Worm (Caenorhabditis elegans) whole organism, early embryonic: ENCODE results near the gene R11G11.16.

Experiments used
- B0310.2 ChIP-seq: sonication (generic microtip); optimal IDR thresholded peaks from 2 replicates; lab custom pipeline; 2016; ENCODE audit warnings: mild to moderate bottlenecking, missing genetic modification characterization, missing compliant biosample characterization
- F13C5.2 ChIP-seq: sonication (generic microtip); optimal IDR thresholded peaks from 2 replicates; lab custom pipeline; 2017; ENCODE audit warnings: mild to moderate bottlenecking, missing genetic modification characterization, inconsistent platforms, missing compliant biosample characterization
- aly-1 ChIP-seq: sonication (generic microtip); optimal IDR thresholded peaks from 2 replicates; lab custom pipeline; 2016; ENCODE audit warnings: missing genetic modification characterization, missing compliant biosample characterization
- ama-1 ChIP-seq: fragments of 150-350 bp; optimal IDR thresholded peaks from 2 replicates; lab custom pipeline; 2014
- ceh-13 ChIP-seq: fragments of 200-800 bp; sonication (Bioruptor generic); optimal IDR thresholded peaks from 2 replicates; lab custom pipeline; 2018; ENCODE audit warnings: mild to moderate bottlenecking, missing genetic modification characterization, missing compliant biosample characterization
- ceh-36 ChIP-seq: sonication (generic microtip); optimal IDR thresholded peaks from 2 replicates; lab custom pipeline; 2016; ENCODE audit warnings: missing genetic modification characterization, inconsistent platforms, missing compliant biosample characterization
- ets-7 ChIP-seq: sonication (generic microtip); optimal IDR thresholded peaks from 2 replicates; lab custom pipeline; 2016; ENCODE audit warnings: missing genotype, missing genetic modification characterization, missing compliant biosample characterization
- flt-1 ChIP-seq: fragments of 200-800 bp; sonication (Bioruptor generic); IDR thresholded peaks from 2 replicates; pipeline ENCODE4 v1.3.6; 2022; ENCODE audit warnings: missing genetic modification characterization, missing compliant biosample characterization
- hmbx-1 ChIP-seq: sonication (generic microtip); optimal IDR thresholded peaks from 2 replicates; lab custom pipeline; 2016; ENCODE audit warnings: mild to moderate bottlenecking, missing genetic modification characterization, missing compliant biosample characterization
- hmg-4 ChIP-seq: fragments of 200-800 bp; sonication (Bioruptor generic); optimal IDR thresholded peaks from 2 replicates; lab custom pipeline; 2018; ENCODE audit warnings: mild to moderate bottlenecking, missing genetic modification characterization, missing compliant biosample characterization
- hnd-1 ChIP-seq: sonication (generic microtip); optimal IDR thresholded peaks from 2 replicates; lab custom pipeline; 2016; ENCODE audit warnings: missing genetic modification characterization, missing compliant biosample characterization
- pes-1 ChIP-seq: fragments of 200-800 bp; sonication (Bioruptor generic); IDR thresholded peaks from 2 replicates; pipeline ENCODE4 v1.3.6; 2022; ENCODE audit warnings: missing genetic modification reagents, missing genetic modification characterization, missing compliant biosample characterization
- scrt-1 ChIP-seq: fragments of 200-800 bp; sonication (Bioruptor generic); IDR thresholded peaks from 2 replicates; pipeline ENCODE4 v1.3.6; 2022; ENCODE audit warnings: missing genetic modification characterization, missing compliant biosample characterization
- sea-1 ChIP-seq: fragments of 200-800 bp; sonication (Bioruptor generic); conservative IDR thresholded peaks from 2 replicates; pipeline ENCODE4 v1.3.6; 2022; ENCODE audit warnings: missing genetic modification characterization, missing compliant biosample characterization
- tbx-11 ChIP-seq: fragments of 200-800 bp; sonication (Bioruptor generic); IDR thresholded peaks from 2 replicates; pipeline ENCODE4 v1.3.6; 2022; ENCODE audit warnings: missing genetic modification characterization, missing compliant biosample characterization
- tbx-37 ChIP-seq: fragments of 200-800 bp; sonication (Bioruptor generic); conservative IDR thresholded peaks from 2 replicates; pipeline ENCODE4 v1.3.6; 2022; ENCODE audit warnings: missing genetic modification reagents, missing genetic modification characterization, missing compliant biosample characterization
- tra-4 ChIP-seq: sonication (generic microtip); optimal IDR thresholded peaks from 2 replicates; lab custom pipeline; 2017; ENCODE audit warnings: missing genetic modification characterization, missing compliant biosample characterization

Gene R11G11.16

DNA sequence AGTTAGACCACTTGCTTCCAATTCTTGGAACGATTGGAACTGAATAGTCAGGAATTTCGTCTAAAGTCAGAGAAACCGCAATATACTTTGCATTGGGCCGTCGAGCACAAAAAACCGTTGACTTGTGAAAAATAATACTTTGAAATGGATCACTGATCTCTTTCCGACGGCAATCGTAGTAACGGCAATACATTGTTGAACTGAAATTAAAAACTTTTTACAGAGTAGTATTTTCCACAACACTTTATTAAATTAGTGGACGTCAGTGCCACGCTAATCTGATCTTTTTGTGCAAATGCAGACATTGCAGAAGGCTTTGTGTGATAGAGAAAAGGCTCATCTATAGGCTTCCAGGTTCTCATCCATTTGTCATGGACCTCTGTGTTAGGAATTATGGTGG lies 27.5 kb upstream of the R11G11.16 start:
- TF ChIP-seq flt-1 (no peak), hnd-1 (no peak), sea-1 (GFP tag; lab: Robert Waterston, UW) (no peak), tra-4 (tag; lab: Kevin White, UChicago) (no peak), aly-1 (no peak), F13C5.2 (tag; lab: Kevin White, UChicago) (no peak), ceh-36 (tag; lab: Kevin White, UChicago) (no peak), ama-1 (lab: Kevin White, UChicago) (no peak), B0310.2 (tag; lab: Kevin White, UChicago) (no peak), hmbx-1 (tag; lab: Kevin White, UChicago) (no peak), ceh-13 (GFP tag; lab: Kevin White, UChicago) (no peak), ets-7 (tag; lab: Kevin White, UChicago) (no peak), tbx-11 (GFP tag; lab: Robert Waterston, UW) (no peak), scrt-1 (GFP tag; lab: Robert Waterston, UW) (no peak), tbx-37 (GFP tag; lab: Robert Waterston, UW) (no peak), pes-1 (GFP tag; lab: Robert Waterston, UW) (no peak), hmg-4 (GFP tag; lab: Kevin White, UChicago) (no peak)

DNA sequence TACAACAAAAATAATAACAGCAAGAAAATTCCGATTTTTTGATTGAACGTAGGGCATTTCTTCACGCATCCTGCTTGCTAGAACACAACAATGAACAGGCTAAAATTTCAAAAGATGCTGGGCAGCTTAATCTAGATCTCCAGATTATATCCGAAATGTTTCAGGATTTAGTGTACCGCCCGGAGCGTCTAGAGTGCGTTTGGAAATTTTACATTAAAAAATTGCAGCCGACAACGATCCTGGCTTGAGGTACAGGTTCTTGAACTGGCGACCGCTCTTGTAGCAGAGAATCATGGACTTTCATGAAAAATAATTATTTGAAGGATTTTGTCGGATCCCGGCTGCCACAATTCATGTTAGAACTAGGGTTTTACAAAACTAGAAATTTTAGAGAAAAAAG lies 23.0 kb upstream of the R11G11.16 start, which contains the start of gene C14C6.6:
Gene C14C6.6, minus strand, starts transcription at position 101 of the 400 bp plus-strand sequence.
- TF ChIP-seq scrt-1 (GFP tag; lab: Robert Waterston, UW) (no peak), sea-1 (GFP tag; lab: Robert Waterston, UW) (no peak), flt-1 (no peak), B0310.2 (tag; lab: Kevin White, UChicago) (no peak), ceh-36 (tag; lab: Kevin White, UChicago) (no peak), ceh-13 (GFP tag; lab: Kevin White, UChicago) (no peak), aly-1 (no peak), hmbx-1 (tag; lab: Kevin White, UChicago) (no peak), ets-7 (tag; lab: Kevin White, UChicago) (no peak), tbx-37 (GFP tag; lab: Robert Waterston, UW) (no peak), ama-1 (lab: Kevin White, UChicago) (no peak), tbx-11 (GFP tag; lab: Robert Waterston, UW) (no peak), pes-1 (GFP tag; lab: Robert Waterston, UW) (no peak), F13C5.2 (tag; lab: Kevin White, UChicago) (no peak), hnd-1 (no peak), tra-4 (tag; lab: Kevin White, UChicago) (no peak), hmg-4 (GFP tag; lab: Kevin White, UChicago) (no peak)

DNA sequence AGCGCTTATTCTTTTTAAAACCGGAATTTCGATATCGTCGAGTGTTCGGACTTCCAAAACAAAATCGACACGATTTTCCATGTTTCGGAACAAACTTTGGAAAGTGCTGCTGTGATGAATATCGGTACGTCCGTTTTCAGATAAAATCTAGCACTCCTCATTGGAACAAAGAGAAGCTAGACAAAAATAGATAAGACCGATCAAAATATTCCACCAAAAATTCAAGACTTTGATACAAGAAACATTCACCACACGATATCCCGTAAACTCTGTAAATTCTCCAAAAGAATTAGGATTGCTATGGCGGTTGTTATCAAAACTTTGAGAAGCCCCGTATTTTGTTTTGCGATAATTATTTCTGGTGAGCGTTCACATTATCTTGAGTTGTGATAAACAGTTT lies 18.2 kb upstream of the R11G11.16 start, which contains the start of gene C14C6.3:
Gene C14C6.3, plus strand, starts transcription at position 301 of the 400 bp plus-strand sequence.
- no peak for TF ChIP-seq hmbx-1 (tag; lab: Kevin White, UChicago)
- TF ChIP-seq pes-1 (GFP tag; lab: Robert Waterston, UW): no peak
- TF ChIP-seq tra-4 (tag; lab: Kevin White, UChicago): no peak
- no peak for TF ChIP-seq B0310.2 (tag; lab: Kevin White, UChicago)
- TF ChIP-seq tbx-37 (GFP tag; lab: Robert Waterston, UW): no peak
- no peak for TF ChIP-seq hmg-4 (GFP tag; lab: Kevin White, UChicago)
- TF ChIP-seq ets-7 (tag; lab: Kevin White, UChicago): no peak
- TF ChIP-seq ceh-13 (GFP tag; lab: Kevin White, UChicago): no peak
- TF ChIP-seq ama-1 (lab: Kevin White, UChicago): no peak
- TF ChIP-seq flt-1: no peak
- TF ChIP-seq tbx-11 (GFP tag; lab: Robert Waterston, UW): no peak
- TF ChIP-seq ceh-36 (tag; lab: Kevin White, UChicago): no peak
- TF ChIP-seq sea-1 (GFP tag; lab: Robert Waterston, UW): no peak

DNA sequence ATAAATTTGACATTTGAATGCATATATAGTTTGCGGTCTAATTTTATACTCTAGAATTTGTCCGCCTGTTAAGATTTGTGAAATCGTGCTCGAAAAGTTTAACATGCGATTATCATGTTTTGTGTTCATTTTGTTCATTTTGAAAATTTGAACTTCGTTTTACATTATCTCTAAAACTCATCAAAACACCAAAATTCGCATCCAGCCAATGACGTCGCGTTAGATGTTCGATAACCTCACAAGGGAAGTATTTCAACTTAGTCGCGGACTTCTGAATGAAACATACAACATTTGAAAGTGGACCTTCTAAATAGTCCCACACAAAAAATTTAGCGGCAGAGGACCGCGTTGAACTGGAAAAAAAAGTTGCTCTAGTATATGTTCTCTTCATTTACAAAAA lies 16.5 kb upstream of the R11G11.16 start:
- no peak for TF ChIP-seq tbx-11 (GFP tag; lab: Robert Waterston, UW)
- no peak for TF ChIP-seq hnd-1
- no peak for TF ChIP-seq hmg-4 (GFP tag; lab: Kevin White, UChicago)
- no peak for TF ChIP-seq pes-1 (GFP tag; lab: Robert Waterston, UW)
- no peak for TF ChIP-seq tra-4 (tag; lab: Kevin White, UChicago)
- no peak for TF ChIP-seq scrt-1 (GFP tag; lab: Robert Waterston, UW)
- TF ChIP-seq ets-7 (tag; lab: Kevin White, UChicago): no peak
- TF ChIP-seq F13C5.2 (tag; lab: Kevin White, UChicago): no peak
- TF ChIP-seq hmbx-1 (tag; lab: Kevin White, UChicago): no peak
- TF ChIP-seq ceh-13 (GFP tag; lab: Kevin White, UChicago): no peak
- no peak for TF ChIP-seq aly-1
- TF ChIP-seq flt-1: no peak
- TF ChIP-seq sea-1 (GFP tag; lab: Robert Waterston, UW): no peak

DNA sequence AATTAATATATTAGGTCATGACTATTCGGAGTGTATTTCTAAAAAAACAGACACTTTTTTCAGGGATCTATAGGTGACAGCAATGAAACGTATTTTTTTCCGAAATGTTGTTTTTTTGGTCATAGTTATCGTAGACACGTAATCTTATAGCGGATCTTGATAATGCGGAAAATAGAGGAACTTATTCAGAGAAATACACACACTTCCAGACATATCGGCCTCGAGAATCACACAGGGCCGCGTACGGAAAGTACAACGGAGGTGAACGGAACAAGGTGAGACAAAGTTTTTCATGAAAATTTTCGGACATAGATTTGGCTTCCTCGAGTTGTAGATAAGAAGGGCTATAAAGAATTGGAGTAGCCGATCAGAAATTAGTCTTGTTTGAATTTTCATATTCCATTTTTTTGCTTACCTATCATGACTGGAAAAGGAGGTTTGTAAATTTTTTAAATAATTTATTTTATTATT lies 14.1 kb upstream of the R11G11.16 start, which contains the start of gene nhr-155:
Gene nhr-155, plus strand, starts transcription at position 421 of the 471 bp plus-strand sequence.
- no peak for TF ChIP-seq ceh-13 (GFP tag; lab: Kevin White, UChicago)
- no peak for TF ChIP-seq scrt-1 (GFP tag; lab: Robert Waterston, UW)
- TF ChIP-seq tbx-37 (GFP tag; lab: Robert Waterston, UW): no peak
- TF ChIP-seq hmg-4 (GFP tag; lab: Kevin White, UChicago): no peak
- no peak for TF ChIP-seq F13C5.2 (tag; lab: Kevin White, UChicago)
- no peak for TF ChIP-seq ets-7 (tag; lab: Kevin White, UChicago)
- TF ChIP-seq tra-4 (tag; lab: Kevin White, UChicago): no peak
- TF ChIP-seq flt-1: no peak
- no peak for TF ChIP-seq B0310.2 (tag; lab: Kevin White, UChicago)
- TF ChIP-seq hmbx-1 (tag; lab: Kevin White, UChicago): no peak
- no peak for TF ChIP-seq ceh-36 (tag; lab: Kevin White, UChicago)
- no peak for TF ChIP-seq tbx-11 (GFP tag; lab: Robert Waterston, UW)
- no peak for TF ChIP-seq hnd-1

DNA sequence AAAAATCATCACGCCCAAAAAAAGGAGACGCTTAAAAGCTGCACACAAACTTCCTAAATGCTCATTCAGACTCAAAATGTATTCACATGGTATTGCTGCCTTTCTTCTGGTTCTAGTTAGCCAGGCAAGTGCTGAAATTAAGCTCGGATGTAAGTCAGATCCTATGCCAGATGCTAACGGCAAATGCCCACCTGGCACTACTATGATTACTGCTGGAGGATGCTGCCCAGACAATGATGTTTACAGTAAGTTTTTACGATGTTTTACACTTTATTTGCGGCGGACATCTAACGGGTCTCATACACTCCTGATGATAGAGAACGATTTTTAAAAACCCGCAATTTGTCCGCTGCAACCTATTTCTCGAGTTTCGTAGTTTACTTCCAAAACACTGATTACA lies 11.6 kb upstream of the R11G11.16 start, which contains the start of gene C14C6.5:
Gene C14C6.5, plus strand, starts transcription at position 58 of the 400 bp plus-strand sequence.
- TF ChIP-seq sea-1 (GFP tag; lab: Robert Waterston, UW): no peak
- no peak for TF ChIP-seq tra-4 (tag; lab: Kevin White, UChicago)
- TF ChIP-seq ama-1 (lab: Kevin White, UChicago): no peak
- TF ChIP-seq B0310.2 (tag; lab: Kevin White, UChicago): no peak
- no peak for TF ChIP-seq ets-7 (tag; lab: Kevin White, UChicago)
- no peak for TF ChIP-seq aly-1
- TF ChIP-seq ceh-13 (GFP tag; lab: Kevin White, UChicago): no peak
- no peak for TF ChIP-seq flt-1
- TF ChIP-seq scrt-1 (GFP tag; lab: Robert Waterston, UW): no peak
